Fruit fly (Drosophila melanogaster): ENCODE data around the gene CG6462.

Gene CG6462

DNA sequence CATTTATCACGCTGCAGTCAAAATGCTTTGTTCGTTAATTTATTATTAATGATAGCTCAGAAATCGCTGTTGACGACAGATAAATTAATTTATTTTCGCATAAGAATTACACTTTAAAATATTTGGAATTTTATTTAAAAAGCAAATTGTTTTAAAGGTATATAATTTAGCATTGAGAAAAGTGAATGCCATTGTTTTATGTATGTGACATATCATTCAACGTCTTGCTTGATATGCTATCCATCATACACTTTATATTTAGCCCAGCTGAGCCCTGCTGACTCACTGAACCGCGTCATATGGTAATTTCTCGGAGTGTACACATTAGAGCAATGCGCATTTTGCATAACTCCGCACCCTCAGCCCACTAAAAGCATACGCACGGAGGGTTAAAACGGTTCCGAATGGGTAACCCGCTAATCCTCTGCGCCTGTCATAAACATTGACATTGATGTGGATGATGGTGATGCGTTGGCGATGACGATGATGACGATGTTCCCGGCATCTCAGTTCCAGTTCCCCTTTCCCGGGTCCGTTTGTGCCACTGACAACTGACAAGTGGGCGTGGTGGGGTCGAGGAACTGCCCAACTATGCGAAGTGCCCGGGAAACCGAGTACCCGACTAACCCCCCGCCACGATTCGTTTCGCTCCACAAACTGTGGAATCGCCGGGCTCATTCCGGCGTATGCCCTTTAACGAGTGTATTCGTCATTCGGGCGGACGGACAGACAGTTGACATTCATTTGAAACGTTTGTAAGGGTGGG, 47.3 kb upstream of the CG6462 start (continued):
- TF ChIP-seq cg (GFP tag; optimal IDR thresholded peaks at IDR 0.05) (no peak), p53 (GFP tag; optimal IDR thresholded peaks at IDR 0.05) (no peak), Aef1 (GFP tag; IDR thresholded peaks at IDR 0.05) (no peak), CG31441 (GFP tag; IDR thresholded peaks at IDR 0.05) (no peak), CG7556 (GFP tag; optimal IDR thresholded peaks at IDR 0.05) (peak; percentile 3), gfzf (GFP tag; optimal IDR thresholded peaks at IDR 0.05) (no peak), kni (GFP tag; optimal IDR thresholded peaks at IDR 0.05) (peak; percentile 63), trem (tag; optimal IDR thresholded peaks at IDR 0.05) (no peak), zf30C (GFP tag; optimal IDR thresholded peaks at IDR 0.05) (peak; percentile 7), dysf (GFP tag; IDR thresholded peaks at IDR 0.05) (no peak), tio (GFP tag; optimal IDR thresholded peaks at IDR 0.05) (no peak), CG18764 (GFP tag; optimal IDR thresholded peaks at IDR 0.05) (no peak), CG10267 (tag; optimal IDR thresholded peaks at IDR 0.05) (peak; percentile 33), CG34376 (GFP tag; optimal IDR thresholded peaks at IDR 0.05) (no peak), CG4854 (GFP tag; optimal IDR thresholded peaks at IDR 0.05) (no peak), CG12391 (tag; optimal IDR thresholded peaks at IDR 0.05) (peak; percentile 10), CG6813 (GFP tag; optimal IDR thresholded peaks at IDR 0.05) (no peak), CG9437 (GFP tag; optimal IDR thresholded peaks at IDR 0.05) (no peak), Lhr (GFP tag; optimal IDR thresholded peaks at IDR 0.05) (no peak), nau (GFP tag; optimal IDR thresholded peaks at IDR 0.05) (peak; percentile 6), Spps (tag; optimal IDR thresholded peaks at IDR 0.05) (no peak), schlank (tag; optimal IDR thresholded peaks at IDR 0.05) (no peak), Doc2 (GFP tag; IDR thresholded peaks at IDR 0.05) (no peak), CG10979 (tag; optimal IDR thresholded peaks at IDR 0.05) (peak; percentile 63), eve (GFP tag; optimal IDR thresholded peaks at IDR 0.05) (peak in 1 of 2 experiments; percentile 2), sob (GFP tag; IDR thresholded peaks at IDR 0.05) (no peak), twi (tag; optimal IDR thresholded peaks at IDR 0.05) (no peak), Hey (tag; optimal IDR thresholded peaks at IDR 0.05) (peak; percentile 67), CG7745 (tag; optimal IDR thresholded peaks at IDR 0.05) (no peak), Dad (GFP tag; optimal IDR thresholded peaks at IDR 0.05) (no peak), Mad (GFP tag; optimal IDR thresholded peaks at IDR 0.05) (no peak), Nf-YC (tag; optimal IDR thresholded peaks at IDR 0.05) (no peak), gem (tag; optimal IDR thresholded peaks at IDR 0.05) (peak; percentile 43), CG14710 (tag; optimal IDR thresholded peaks at IDR 0.05) (peak; percentile 50), phol (tag; optimal IDR thresholded peaks at IDR 0.05) (peak; percentile 64), CG32772 (GFP tag; IDR thresholded peaks at IDR 0.05) (no peak), CG4404 (GFP tag; IDR thresholded peaks at IDR 0.05) (0 out of 2 replicates have a peak, but pooled peaks have one; percentile 17), odd (GFP tag; optimal IDR thresholded peaks at IDR 0.05) (no peak), CG6791 (GFP tag; IDR thresholded peaks at IDR 0.05; ENCODE audit: partially characterized antibody) (no peak), CG11695 (GFP tag; IDR thresholded peaks at IDR 0.05) (0 out of 3 replicates have a peak, but pooled peaks have one; percentile 5), luna (GFP tag; optimal IDR thresholded peaks at IDR 0.05) (no peak), dimm (GFP tag; IDR thresholded peaks at IDR 0.05) (no peak), bab2 (GFP tag; optimal IDR thresholded peaks at IDR 0.05) (no peak), CG10543 (GFP tag; optimal IDR thresholded peaks at IDR 0.05) (no peak), CG9727 (GFP tag; optimal IDR thresholded peaks at IDR 0.05) (peak; percentile 12), CG4820 (GFP tag; optimal IDR thresholded peaks at IDR 0.05) (no peak), Deaf1 (tag; optimal IDR thresholded peaks at IDR 0.05) (peak; percentile 44), nerfin-1 (tag; optimal IDR thresholded peaks at IDR 0.05) (peak; percentile 55), CrebB (tag; optimal IDR thresholded peaks at IDR 0.05) (no peak)
